Fruit fly (Drosophila melanogaster) Kc167 (cell line): Measurements from ENCODE around the gene CG13920.

Experiments
- Myc ChIP-seq: fragments of >200 bp; optimal IDR thresholded peaks from 2 replicates; lab custom pipeline; 2017; ENCODE audit warnings: missing external identifiers
- Sin3A ChIP-seq: fragments of >200 bp; optimal IDR thresholded peaks from 2 replicates; lab custom pipeline; 2018; ENCODE audit warnings: missing external identifiers
- psq ChIP-seq: fragments of >200 bp; optimal IDR thresholded peaks from 2 replicates; lab custom pipeline; 2017; ENCODE audit warnings: missing external identifiers

- TF ChIP-seq Sin3A (lab: Kevin White, UChicago): no peak
- no peak for TF ChIP-seq psq (lab: Kevin White, UChicago)
- no peak for TF ChIP-seq Myc
Observed at dm6 chr3L:1661738-1662370, 13.1 kb downstream of the CG13920 start.
